Fruit fly (Drosophila melanogaster) whole organism, larva: ENCODE results near the gene Osi24.

ENCODE experiments used
- noc ChIP-seq: fragments of 200-800 bp; sonication (Bioruptor generic); optimal IDR thresholded peaks from 3 replicates; lab custom pipeline; 2019; ENCODE audit warnings: missing biosample characterization, mild to moderate bottlenecking, missing genetic modification characterization, moderate library complexity

Gene Osi24

dm6 chr3R:6214227-6214626 lies 15.6 kb downstream of the Osi24 start:
- no peak for TF ChIP-seq noc

dm6 chr3R:6215053-6215882 lies 16.7 kb downstream of the Osi24 start, which contains the start of gene Osi3:
Gene Osi3, plus strand, starts transcription at chr3R:6215832.
- no peak for TF ChIP-seq noc

DNA sequence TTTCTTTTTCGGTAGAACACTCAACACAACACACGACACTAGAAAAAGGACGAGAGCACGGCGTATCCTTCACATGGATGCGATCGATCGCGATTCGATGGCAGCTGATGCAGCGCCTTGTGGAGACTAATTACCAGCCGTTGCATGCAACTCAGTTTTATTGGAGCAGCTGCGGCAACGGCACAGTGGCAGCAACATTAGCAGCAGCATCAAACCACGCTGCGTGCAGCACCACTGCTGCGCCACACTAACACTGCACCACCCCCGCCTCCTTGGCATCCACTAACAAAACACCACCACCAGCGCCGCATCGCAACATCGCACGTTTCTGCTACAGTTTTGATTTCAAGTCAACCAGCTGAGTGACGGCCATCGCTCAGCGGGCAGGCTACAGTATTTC lies 23.1 kb downstream of the Osi24 start, which contains the start of gene Osi4:
Osi4 (minus strand) TSS at position 101 of the 400 bp plus-strand sequence.
- TF ChIP-seq noc = no peak

dm6 chr3R:6222119-6222518 lies 23.5 kb downstream of the Osi24 start:
- no peak for TF ChIP-seq noc

- no peak for TF ChIP-seq noc
These were observed 27.5 kb downstream of the Osi24 start for dm6 chr3R:6226156-6226555.

- TF ChIP-seq noc = no peak
These were observed 28.5 kb downstream of the Osi24 start, which contains the start of gene Osi5 for dm6 chr3R:6226997-6227562. Gene Osi5, plus strand, starts transcription at chr3R:6227512.

dm6 chr3R:6229055-6229841 lies 30.6 kb downstream of the Osi24 start:
- TF ChIP-seq noc = no peak

DNA sequence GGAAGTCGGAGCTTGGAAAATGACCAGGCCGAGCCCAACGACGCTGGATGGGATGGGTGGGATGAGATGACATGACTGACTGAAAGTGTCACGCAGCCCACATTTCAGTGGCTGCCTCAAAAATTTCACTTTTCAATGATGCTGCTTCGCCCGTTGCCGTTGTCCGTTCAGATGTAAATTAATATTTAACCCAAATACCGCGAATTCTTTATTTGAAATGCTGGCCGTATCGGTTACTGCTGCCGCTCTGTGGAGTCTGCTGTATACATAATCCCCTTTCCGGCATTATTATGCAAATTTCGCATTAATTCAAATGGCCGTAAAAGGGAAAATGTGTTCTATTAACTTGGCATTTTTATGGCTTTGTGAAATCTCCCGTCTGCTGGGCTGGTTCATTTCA lies 31.7 kb downstream of the Osi24 start:
- no peak for TF ChIP-seq noc

DNA sequence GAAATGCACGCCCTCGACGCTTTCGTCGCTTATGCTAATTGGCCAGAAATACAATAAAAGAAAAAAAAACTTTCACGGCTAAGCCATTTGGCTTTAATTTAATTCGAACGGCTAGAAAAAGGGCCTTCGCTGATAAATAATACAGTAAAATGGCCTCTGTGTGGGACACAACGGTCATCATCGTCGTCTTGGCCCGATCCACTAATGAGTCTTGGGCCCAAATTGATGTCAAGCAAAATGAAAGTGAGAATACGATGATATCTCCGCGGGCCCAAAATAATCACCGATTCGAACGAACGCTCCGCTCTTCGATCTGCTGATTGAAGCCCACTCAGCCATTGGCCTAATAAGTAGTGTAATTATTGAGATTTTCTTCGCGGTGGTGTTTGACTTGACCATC lies 32.8 kb downstream of the Osi24 start:
- TF ChIP-seq noc = no peak

- no peak for TF ChIP-seq noc
These were observed 34.5 kb downstream of the Osi24 start for dm6 chr3R:6233104-6233503.

dm6 chr3R:6234189-6234758 lies 35.7 kb downstream of the Osi24 start, which contains the start of gene Osi6:
Gene Osi6, plus strand, starts transcription at chr3R:6234708.
- no peak for TF ChIP-seq noc

DNA sequence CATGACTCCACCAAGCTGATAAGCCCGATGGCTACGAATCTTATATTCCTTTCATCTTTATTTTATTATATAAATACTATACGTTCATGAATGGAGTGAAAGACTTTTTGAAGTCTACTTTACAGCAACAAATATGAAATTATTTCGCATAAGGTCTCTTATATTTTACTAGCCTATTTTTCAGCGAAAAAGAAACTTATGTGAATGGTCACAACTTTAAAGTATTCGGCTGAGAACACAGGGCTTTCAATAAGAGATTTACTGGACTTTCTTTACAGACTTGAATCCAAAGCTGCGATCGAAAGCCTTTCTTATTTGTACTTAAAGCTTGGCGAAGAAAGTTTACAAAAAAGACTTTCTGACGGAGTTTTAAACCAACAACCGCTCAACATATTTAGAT lies 40.4 kb downstream of the Osi24 start:
- no peak for TF ChIP-seq noc

DNA sequence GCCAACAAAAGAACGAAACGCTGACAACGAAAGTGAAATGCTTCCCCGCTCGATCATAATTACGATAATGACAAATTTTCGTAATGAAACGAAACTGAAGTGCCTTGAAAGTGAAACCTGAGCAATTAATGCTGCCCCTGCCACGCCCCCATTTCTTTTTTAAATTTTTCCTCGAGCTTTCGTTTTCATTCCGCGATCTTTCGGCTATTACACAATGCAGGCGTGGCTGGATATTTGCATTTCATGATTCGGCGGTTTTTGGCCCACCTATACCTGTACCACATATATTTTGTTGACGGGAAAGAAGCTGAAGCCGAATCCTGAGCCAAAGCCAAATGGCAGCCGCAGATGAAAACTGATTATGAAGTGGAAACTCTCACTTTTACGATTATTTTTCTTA lies 41.7 kb downstream of the Osi24 start:
- TF ChIP-seq noc = no peak

DNA sequence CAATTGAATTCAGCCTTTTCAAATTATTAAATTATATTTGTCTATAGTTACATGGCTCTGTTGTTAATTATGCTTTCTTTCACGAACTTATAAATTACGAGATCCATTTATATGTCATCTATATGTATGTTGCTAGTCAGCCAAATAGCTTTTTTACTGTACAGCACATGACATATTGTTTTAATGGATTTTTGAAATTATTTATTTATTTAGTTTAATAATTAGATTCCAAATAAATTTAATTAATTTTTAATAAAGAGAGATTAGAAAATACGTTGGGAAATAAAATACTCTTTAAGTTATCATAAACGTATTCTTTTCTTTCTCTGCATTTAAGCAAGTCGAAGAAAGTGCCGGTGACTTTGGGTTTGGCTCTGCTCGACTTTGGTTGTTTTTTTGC lies 42.7 kb downstream of the Osi24 start:
- TF ChIP-seq noc = no peak

DNA sequence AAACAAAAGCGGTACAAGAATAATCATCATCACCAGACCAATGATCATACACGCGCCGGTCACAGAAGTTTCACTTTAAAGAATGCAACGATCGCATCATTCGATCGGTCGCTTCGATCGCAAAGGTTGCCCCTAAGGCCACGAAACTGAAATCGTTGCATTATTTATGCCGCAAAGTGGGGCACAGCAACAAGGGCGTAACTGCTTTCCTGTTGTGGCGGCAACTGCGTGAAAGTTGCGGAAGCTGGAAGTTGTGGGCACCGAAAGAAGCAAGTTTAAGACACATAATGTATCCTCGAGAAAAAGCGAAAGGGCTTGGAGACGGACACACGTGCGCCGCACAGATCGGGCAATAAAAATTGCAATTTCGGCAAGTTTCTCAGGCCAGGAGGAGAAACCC lies 45.4 kb downstream of the Osi24 start:
- TF ChIP-seq noc = no peak

dm6 chr3R:6244986-6245385 lies 46.4 kb downstream of the Osi24 start:
- no peak for TF ChIP-seq noc

- no peak for TF ChIP-seq noc
These were observed 50.1 kb downstream of the Osi24 start, which contains the start of gene Osi7 for dm6 chr3R:6248694-6249093. Gene Osi7, plus strand, starts transcription at chr3R:6248994.
